Fruit fly (Drosophila melanogaster) whole organism, embryonic: ENCODE data around the gene ETHR.
A peak's percentile ranks its signal among the peaks of the same experiment; 100 is the strongest.

Source experiments
- ATbp ChIP-seq: fragments of 200-800 bp; sonication (Bioruptor generic); optimal IDR thresholded peaks from 2 replicates; lab custom pipeline; 2017; ENCODE audit warnings: missing biosample characterization, mild to moderate bottlenecking, missing genetic modification characterization, missing genetic modification reagents
- Atf-2 ChIP-seq: fragments of 200-800 bp; sonication (Bioruptor generic); optimal IDR thresholded peaks from 2 replicates; lab custom pipeline; 2016; ENCODE audit warnings: missing biosample characterization, missing genetic modification characterization
- Bgb ChIP-seq: fragments of 200-800 bp; sonication (Bioruptor generic); IDR thresholded peaks from 2 replicates; pipeline ENCODE4 v1.3.6; 2022; ENCODE audit warnings: missing biosample characterization, missing genetic modification characterization; ENCODE audit not compliant: partially characterized antibody
- CG10366 ChIP-seq: fragments of 200-800 bp; sonication (Bioruptor generic); IDR thresholded peaks from 2 replicates; pipeline ENCODE4 v1.3.6; 2022; ENCODE audit warnings: missing biosample characterization, missing genetic modification characterization
- CG11085 ChIP-seq: fragments of 200-800 bp; sonication (Bioruptor generic); IDR thresholded peaks from 2 replicates; pipeline ENCODE4 v1.3.6; 2022; ENCODE audit warnings: missing biosample characterization, missing genetic modification characterization
- CG12219 ChIP-seq: fragments of 200-800 bp; sonication (Bioruptor generic); optimal IDR thresholded peaks from 3 replicates; lab custom pipeline; 2018; ENCODE audit warnings: missing biosample characterization, mild to moderate bottlenecking, missing genetic modification characterization
- CG14050 ChIP-seq: fragments of 200-800 bp; sonication (Bioruptor generic); IDR thresholded peaks from 3 replicates; pipeline ENCODE4 v1.3.6; 2022; ENCODE audit warnings: missing biosample characterization, missing genetic modification characterization
- CG15073 ChIP-seq: fragments of 200-800 bp; sonication (Bioruptor generic); optimal IDR thresholded peaks from 2 replicates; lab custom pipeline; 2016; ENCODE audit warnings: missing biosample characterization, missing genetic modification characterization
- CG1529 ChIP-seq: fragments of 200-800 bp; sonication (Bioruptor generic); optimal IDR thresholded peaks from 3 replicates; lab custom pipeline; 2018; ENCODE audit warnings: missing biosample characterization, missing genetic modification characterization
- CG17186 ChIP-seq: fragments of 200-800 bp; sonication (Bioruptor generic); optimal IDR thresholded peaks from 3 replicates; lab custom pipeline; 2017; ENCODE audit warnings: missing biosample characterization, missing genetic modification reagents, missing genetic modification characterization
- CG18011 ChIP-seq: fragments of 200-800 bp; sonication (Bioruptor generic); optimal IDR thresholded peaks from 2 replicates; lab custom pipeline; 2017; ENCODE audit warnings: missing biosample characterization, missing genetic modification characterization, mild to moderate bottlenecking, moderate library complexity, missing genotype
- CG1832 ChIP-seq: fragments of 200-800 bp; sonication (Bioruptor generic); optimal IDR thresholded peaks from 2 replicates; lab custom pipeline; 2017; ENCODE audit warnings: missing biosample characterization, mild to moderate bottlenecking, missing genetic modification characterization, inconsistent platforms
- CG18476 ChIP-seq: fragments of 200-800 bp; sonication (Bioruptor generic); optimal IDR thresholded peaks from 2 replicates; lab custom pipeline; 2016; ENCODE audit warnings: missing biosample characterization, mild to moderate bottlenecking, missing genetic modification characterization
- CG3065 ChIP-seq: fragments of 200-800 bp; sonication (Bioruptor generic); optimal IDR thresholded peaks from 2 replicates; lab custom pipeline; 2016; ENCODE audit warnings: missing biosample characterization, missing genetic modification characterization
- CG3407 ChIP-seq: fragments of 200-800 bp; sonication (Bioruptor generic); optimal IDR thresholded peaks from 2 replicates; lab custom pipeline; 2018; ENCODE audit warnings: missing biosample characterization, mild to moderate bottlenecking, missing genetic modification characterization
- CG4328 ChIP-seq: fragments of 200-800 bp; sonication (Bioruptor generic); optimal IDR thresholded peaks from 3 replicates; lab custom pipeline; 2017; ENCODE audit warnings: missing biosample characterization, missing genetic modification reagents, missing genetic modification characterization
- CG4707 ChIP-seq: fragments of 200-800 bp; sonication (Bioruptor generic); optimal IDR thresholded peaks from 2 replicates; lab custom pipeline; 2018; ENCODE audit warnings: missing biosample characterization, mild to moderate bottlenecking, missing genetic modification characterization, moderate library complexity
- CG7372 ChIP-seq: fragments of 200-800 bp; sonication (Bioruptor generic); IDR thresholded peaks from 2 replicates; pipeline ENCODE4 v1.3.6; 2022; ENCODE audit warnings: missing biosample characterization, missing genetic modification characterization
- CG7928 ChIP-seq: fragments of 200-800 bp; sonication (Bioruptor generic); optimal IDR thresholded peaks from 2 replicates; lab custom pipeline; 2017; ENCODE audit warnings: missing biosample characterization, mild to moderate bottlenecking, missing genetic modification characterization
- CoRest ChIP-seq: fragments of 200-800 bp; sonication (Bioruptor generic); optimal IDR thresholded peaks from 3 replicates; lab custom pipeline; 2018; ENCODE audit warnings: missing biosample characterization, mild to moderate bottlenecking, missing genetic modification characterization, moderate library complexity
- Dip2 ChIP-seq: fragments of 200-800 bp; sonication (Bioruptor generic); IDR thresholded peaks from 2 replicates; pipeline ENCODE4 v1.3.6; 2022; ENCODE audit warnings: missing biosample characterization, missing genetic modification characterization
- Dll ChIP-seq: fragments of 200-800 bp; sonication (Bioruptor generic); IDR thresholded peaks from 4 replicates; pipeline ENCODE4 v1.3.6; 2022; ENCODE audit warnings: missing biosample characterization, missing genetic modification characterization; ENCODE audit not compliant: partially characterized antibody
- GATAe ChIP-seq: fragments of 200-800 bp; sonication (Bioruptor generic); conservative IDR thresholded peaks from 2 replicates; pipeline ENCODE4 v1.3.6; 2022; ENCODE audit warnings: missing biosample characterization, missing genetic modification characterization
- HHEX ChIP-seq: fragments of 200-800 bp; sonication (Bioruptor generic); optimal IDR thresholded peaks from 3 replicates; lab custom pipeline; 2017; ENCODE audit warnings: missing biosample characterization, mild to moderate bottlenecking, missing genetic modification characterization, missing genetic modification reagents
- HLH54F ChIP-seq: fragments of 200-800 bp; sonication (Bioruptor generic); optimal IDR thresholded peaks from 3 replicates; lab custom pipeline; 2016; ENCODE audit warnings: missing biosample characterization, missing genetic modification characterization
- Hand ChIP-seq: fragments of 200-800 bp; sonication (Bioruptor generic); optimal IDR thresholded peaks from 2 replicates; lab custom pipeline; 2017; ENCODE audit warnings: mild to moderate bottlenecking, missing biosample characterization, missing genetic modification reagents, missing genetic modification characterization
- Hey ChIP-seq: fragments of 200-800 bp; sonication (Bioruptor generic); optimal IDR thresholded peaks from 3 replicates; lab custom pipeline; 2018; ENCODE audit warnings: missing biosample characterization, mild to moderate bottlenecking, missing genetic modification characterization
- Hr3 ChIP-seq: fragments of 200-800 bp; sonication (Bioruptor generic); optimal IDR thresholded peaks from 3 replicates; lab custom pipeline; 2016; ENCODE audit warnings: missing biosample characterization, missing genetic modification characterization
- Jarid2 ChIP-seq: fragments of 200-800 bp; sonication (Bioruptor generic); optimal IDR thresholded peaks from 3 replicates; lab custom pipeline; 2017; ENCODE audit warnings: mild to moderate bottlenecking, missing biosample characterization, missing genetic modification reagents, missing genetic modification characterization
- Lim3 ChIP-seq: fragments of 200-800 bp; sonication (Bioruptor generic); IDR thresholded peaks from 2 replicates; pipeline ENCODE4 v1.3.6; 2022; ENCODE audit warnings: missing biosample characterization, missing genetic modification characterization
- Ssrp ChIP-seq: fragments of 200-800 bp; sonication (Bioruptor generic); optimal IDR thresholded peaks from 2 replicates; lab custom pipeline; 2018; ENCODE audit warnings: missing biosample characterization, mild to moderate bottlenecking, missing genetic modification characterization, moderate library complexity
- Stat92E ChIP-seq, 3 experiments: fragments of >200 bp in 2 of 3; fragments of 200-800 bp in 1 of 3; sonication (Bioruptor generic) in 1 of 3; optimal IDR thresholded peaks; 2 replicates each; lab custom pipeline; 2017 to 2019; ENCODE audit warnings: missing biosample characterization in 3 of 3, missing genetic modification characterization in 3 of 3, mild to moderate bottlenecking in 1 of 3, moderate library complexity in 1 of 3
- ac ChIP-seq: fragments of 200-800 bp; sonication (Bioruptor generic); optimal IDR thresholded peaks from 3 replicates; lab custom pipeline; 2017; ENCODE audit warnings: missing biosample characterization, mild to moderate bottlenecking, missing genetic modification characterization
- ara ChIP-seq: fragments of 200-800 bp; sonication (Bioruptor generic); IDR thresholded peaks from 2 replicates; pipeline ENCODE4 v1.3.6; 2022; ENCODE audit warnings: missing biosample characterization, missing genetic modification characterization
- chinmo ChIP-seq: fragments of 200-800 bp; sonication (Bioruptor generic); IDR thresholded peaks from 4 replicates; pipeline ENCODE4 v1.3.6; 2022; ENCODE audit warnings: missing biosample characterization, missing genetic modification characterization; ENCODE audit not compliant: partially characterized antibody
- chm ChIP-seq: fragments of 200-800 bp; sonication (Bioruptor generic); IDR thresholded peaks from 2 replicates; pipeline ENCODE4 v1.3.6; 2022; ENCODE audit warnings: missing biosample characterization, missing genetic modification characterization
- da ChIP-seq: fragments of 200-800 bp; sonication (Bioruptor generic); optimal IDR thresholded peaks from 2 replicates; lab custom pipeline; 2016; ENCODE audit warnings: missing biosample characterization, missing genetic modification characterization
- dysf ChIP-seq: fragments of 200-800 bp; sonication (Bioruptor generic); IDR thresholded peaks from 3 replicates; pipeline ENCODE4 v1.3.6; 2022; ENCODE audit warnings: missing biosample characterization, missing genetic modification characterization
- eyg ChIP-seq: fragments of 200-800 bp; sonication (Bioruptor generic); optimal IDR thresholded peaks from 3 replicates; lab custom pipeline; 2016; ENCODE audit warnings: missing biosample characterization, missing genetic modification characterization
- gcm2 ChIP-seq: fragments of 200-800 bp; sonication (Bioruptor generic); optimal IDR thresholded peaks from 2 replicates; lab custom pipeline; 2016; ENCODE audit warnings: missing biosample characterization, missing genetic modification characterization
- gro ChIP-seq: fragments of 200-800 bp; sonication (Bioruptor generic); optimal IDR thresholded peaks from 2 replicates; lab custom pipeline; 2016; ENCODE audit warnings: missing biosample characterization, missing genetic modification characterization
- inv ChIP-seq: fragments of 200-800 bp; sonication (Bioruptor generic); IDR thresholded peaks from 2 replicates; pipeline ENCODE4 v1.3.6; 2022; ENCODE audit warnings: missing biosample characterization, missing genetic modification characterization; ENCODE audit not compliant: partially characterized antibody
- lmd ChIP-seq: fragments of 200-800 bp; sonication (Bioruptor generic); IDR thresholded peaks from 2 replicates; pipeline ENCODE4 v1.3.6; 2022; ENCODE audit warnings: missing biosample characterization, missing genetic modification characterization
- mirr ChIP-seq: fragments of 200-800 bp; sonication (Bioruptor generic); optimal IDR thresholded peaks from 3 replicates; lab custom pipeline; 2018; ENCODE audit warnings: missing biosample characterization, mild to moderate bottlenecking, missing genetic modification characterization
- otp ChIP-seq: fragments of 200-800 bp; sonication (Bioruptor generic); IDR thresholded peaks from 3 replicates; pipeline ENCODE4, ENCODE4 v1.3.6; 2022; ENCODE audit warnings: missing biosample characterization, missing genetic modification characterization
- sc ChIP-seq, 3 experiments: fragments of >200 bp in 2 of 3; fragments of 200-800 bp in 1 of 3; sonication (Bioruptor generic) in 1 of 3; optimal IDR thresholded peaks; 2 replicates in 2 of 3; 3 replicates in 1 of 3; lab custom pipeline; 2017; ENCODE audit warnings: mild to moderate bottlenecking in 1 of 3, missing biosample characterization in 1 of 3, missing genetic modification characterization in 1 of 3, missing genetic modification reagents in 1 of 3
- slbo ChIP-seq: fragments of 200-800 bp; sonication (Bioruptor generic); IDR thresholded peaks from 2 replicates; pipeline ENCODE4 v1.3.6; 2022; ENCODE audit warnings: missing biosample characterization, missing genetic modification characterization
- sr ChIP-seq: fragments of 200-800 bp; sonication (Bioruptor generic); IDR thresholded peaks from 3 replicates; pipeline ENCODE4 v1.3.6; 2022; ENCODE audit warnings: missing biosample characterization, missing genetic modification characterization
- tx ChIP-seq: fragments of 200-800 bp; sonication (Bioruptor generic); optimal IDR thresholded peaks from 2 replicates; lab custom pipeline; 2016; ENCODE audit warnings: missing biosample characterization, missing genetic modification characterization
- vvl ChIP-seq: fragments of 200-800 bp; sonication (Bioruptor generic); IDR thresholded peaks from 2 replicates; pipeline ENCODE4 v1.3.6; 2022; ENCODE audit warnings: missing biosample characterization, missing genetic modification characterization

The ETHR gene

DNA sequence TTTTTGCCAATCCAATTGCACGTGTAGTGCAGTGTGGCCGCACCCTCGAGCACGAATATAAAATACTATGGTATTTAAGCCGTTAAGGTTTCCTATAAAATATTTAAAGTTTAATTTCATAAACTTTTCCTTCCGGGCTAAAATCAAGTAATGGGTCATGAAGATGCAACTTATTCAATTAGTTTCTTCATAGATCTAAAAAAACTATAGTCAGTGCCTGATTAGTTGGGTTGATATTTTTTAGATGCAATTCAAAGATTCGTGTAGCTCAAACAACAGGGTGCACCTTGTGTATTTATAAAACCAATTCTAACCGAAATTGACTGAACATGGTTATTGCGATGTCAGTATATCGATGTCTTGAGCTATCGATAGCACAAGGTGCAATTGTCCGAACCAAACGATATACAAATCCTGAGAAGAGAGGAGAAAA is 28.1 kb upstream of the ETHR start, which contains the start of the genes Smyd5 and Oga (continued):
- TF ChIP-seq Lim3 (GFP tag; lab: Robert Waterston, UW) (no peak), gro (peak; percentile 54), CG18476 (peak; percentile 3), CG11085 (GFP tag; lab: Robert Waterston, UW) (no peak), vvl (peak; percentile 37; the same call in 1 of the 2 replicates), chinmo (peak; percentile 96), CG10366 (GFP tag; lab: Robert Waterston, UW) (no peak; the same call in none of the 2 replicates), CG4328 (GFP tag; lab: Kevin White, UChicago) (no peak), chm (GFP tag; lab: Robert Waterston, UW) (no peak), CG1832 (GFP tag; lab: Kevin White, UChicago) (no peak), Dll (GFP tag; lab: Robert Waterston, UW) (peak; percentile 91), CG7928 (peak; percentile 11), sc (optimal IDR thresholded peaks at IDR 0.05; lab: Kevin White, UChicago) (no peak), sc (GFP tag; optimal IDR thresholded peaks at IDR 0.05; lab: Kevin White, UChicago) (no peak), CG14050 (GFP tag; lab: Robert Waterston, UW) (no peak), eyg (GFP tag; lab: Kevin White, UChicago) (no peak), CG3407 (GFP tag; lab: Kevin White, UChicago) (no peak), Dip2 (GFP tag; lab: Robert Waterston, UW) (no peak), CG15073 (GFP tag; lab: Kevin White, UChicago) (no peak), CG4707 (GFP tag; lab: Kevin White, UChicago) (no peak), Stat92E (GFP tag; optimal IDR thresholded peaks at IDR 0.05; lab: Kevin White, UChicago) (peak in 1 of 3 experiments; percentile 49), Hey (no peak), CG1529 (no peak), tx (GFP tag; lab: Kevin White, UChicago) (peak; percentile 21), CG18011 (peak; percentile 1), GATAe (GFP tag; lab: Robert Waterston, UW) (no peak), Hr3 (GFP tag; lab: Kevin White, UChicago) (no peak), gcm2 (no peak), Hand (GFP tag; lab: Kevin White, UChicago) (no peak), CG3065 (GFP tag; lab: Kevin White, UChicago) (no peak), HLH54F (GFP tag; lab: Kevin White, UChicago) (peak; percentile 47), Atf-2 (GFP tag; lab: Kevin White, UChicago) (peak; percentile 38), Ssrp (tag; lab: Kevin White, UChicago) (no peak), lmd (GFP tag; lab: Robert Waterston, UW) (no peak), CoRest (tag; lab: Kevin White, UChicago) (peak; percentile 71), CG12219 (GFP tag; lab: Kevin White, UChicago) (no peak), Jarid2 (no peak), CG17186 (GFP tag; lab: Kevin White, UChicago) (peak; percentile 50), ara (GFP tag; lab: Robert Waterston, UW) (no peak), inv (GFP tag; lab: Robert Waterston, UW) (peak; percentile 90), da (GFP tag; lab: Kevin White, UChicago) (no peak), slbo (peak; percentile 61), ATbp (no peak), Bgb (peak; percentile 97), ac (no peak), CG7372 (GFP tag; lab: Robert Waterston, UW) (no peak), HHEX (no peak), sr (GFP tag; lab: Robert Waterston, UW) (no peak), dysf (GFP tag; lab: Robert Waterston, UW) (peak; percentile 39; the same call in 1 of the 3 replicates), otp (GFP tag; lab: Robert Waterston, UW) (no peak), mirr (GFP tag; lab: Kevin White, UChicago) (no peak)
